Worm (Caenorhabditis elegans): ENCODE measurements around the gene slc-5A12.

DNA sequence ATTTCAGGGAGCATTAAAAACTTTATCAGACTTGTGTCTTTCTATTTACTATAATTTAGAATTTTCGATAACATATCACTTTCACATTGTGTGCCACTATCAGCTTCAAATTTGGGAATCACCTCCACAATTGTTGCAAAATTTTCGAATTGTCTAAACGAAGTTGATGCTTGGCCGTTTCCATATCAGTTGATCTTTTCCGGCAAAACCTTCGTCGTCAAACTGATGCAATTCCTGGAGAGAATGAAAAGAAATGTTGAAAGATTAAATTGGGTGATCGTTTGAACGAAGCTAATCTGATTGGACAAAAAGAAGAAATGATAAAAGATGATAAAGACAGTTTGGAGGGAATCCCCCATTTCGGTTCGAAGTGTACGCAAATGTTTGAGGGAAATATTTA lies 18.4 kb downstream of the slc-5A12 start:
- TF ChIP-seq med-1 (GFP tag; optimal IDR thresholded peaks at IDR 0.05; ENCODE audit: insufficient read depth) (no peak), tab-1 (GFP tag; IDR thresholded peaks at IDR 0.05) (no peak), cog-1 (tag; optimal IDR thresholded peaks at IDR 0.05) (no peak), ztf-23 (GFP tag; IDR thresholded peaks at IDR 0.05) (no peak), flt-1 (GFP tag; IDR thresholded peaks at IDR 0.05) (no peak)

Measured in whole organism, midembryonic.